Worm (Caenorhabditis elegans) whole organism, early embryonic: ENCODE results near the gene cogc-8.

ENCODE experiments used
- ceh-13 ChIP-seq: fragments of 200-800 bp; sonication (Bioruptor generic); optimal IDR thresholded peaks from 2 replicates; lab custom pipeline; 2018; ENCODE audit warnings: mild to moderate bottlenecking, missing genetic modification characterization, missing compliant biosample characterization
- ceh-36 ChIP-seq: sonication (generic microtip); optimal IDR thresholded peaks from 2 replicates; lab custom pipeline; 2016; ENCODE audit warnings: missing genetic modification characterization, inconsistent platforms, missing compliant biosample characterization
- flt-1 ChIP-seq: fragments of 200-800 bp; sonication (Bioruptor generic); IDR thresholded peaks from 2 replicates; pipeline ENCODE4 v1.3.6; 2022; ENCODE audit warnings: missing genetic modification characterization, missing compliant biosample characterization

ce11 chrIV:240257-240754, at the start of gene cogc-8, which contains the start of gene fnta-1:
- TF ChIP-seq ceh-36 (tag; lab: Kevin White, UChicago) (no peak), flt-1 (GFP tag; lab: Robert Waterston, UW) (no peak), ceh-13 (GFP tag; lab: Kevin White, UChicago) (no peak)
